Fruit fly (Drosophila melanogaster): ENCODE measurements around the gene CG6005.

The CG6005 gene

DNA sequence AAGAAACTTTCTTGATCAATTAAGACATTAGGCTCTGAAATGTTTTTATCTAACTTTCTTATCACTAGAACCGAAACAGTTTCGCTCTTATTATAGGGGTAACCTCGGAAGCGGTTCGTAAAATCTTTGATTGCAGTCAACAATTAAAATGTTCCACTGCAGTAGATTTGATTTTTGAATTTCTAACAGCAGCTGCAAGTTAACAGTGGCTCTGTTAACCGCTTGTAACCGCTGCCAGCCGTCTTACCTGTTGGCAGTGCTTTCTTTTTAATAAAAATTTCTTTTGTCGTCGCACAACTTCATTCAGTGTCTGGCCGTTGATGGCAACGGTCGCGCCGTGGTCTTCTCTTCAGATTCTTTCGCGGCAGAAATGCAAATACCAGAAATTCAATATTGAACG lies 9.4 kb upstream of the CG6005 start, which contains the start of gene CG6026:
Gene CG6026 (plus strand): TSS at position 301 of the 400 bp plus-strand sequence.
- TF ChIP-seq CG14711 (tag; optimal IDR thresholded peaks at IDR 0.05) (no peak), Crg-1 (GFP tag; optimal IDR thresholded peaks at IDR 0.05) (no peak), pad (GFP tag; optimal IDR thresholded peaks at IDR 0.05) (no peak), CG5204 (GFP tag; optimal IDR thresholded peaks at IDR 0.05) (no peak), toe (GFP tag; optimal IDR thresholded peaks at IDR 0.05) (no peak), CG12768 (GFP tag; optimal IDR thresholded peaks at IDR 0.05) (no peak), cnc (optimal IDR thresholded peaks at IDR 0.05) (no peak), CG1620 (GFP tag; optimal IDR thresholded peaks at IDR 0.05) (no peak), CG7045 (GFP tag; optimal IDR thresholded peaks at IDR 0.05) (no peak), bab1 (GFP tag; optimal IDR thresholded peaks at IDR 0.05) (no peak)

DNA sequence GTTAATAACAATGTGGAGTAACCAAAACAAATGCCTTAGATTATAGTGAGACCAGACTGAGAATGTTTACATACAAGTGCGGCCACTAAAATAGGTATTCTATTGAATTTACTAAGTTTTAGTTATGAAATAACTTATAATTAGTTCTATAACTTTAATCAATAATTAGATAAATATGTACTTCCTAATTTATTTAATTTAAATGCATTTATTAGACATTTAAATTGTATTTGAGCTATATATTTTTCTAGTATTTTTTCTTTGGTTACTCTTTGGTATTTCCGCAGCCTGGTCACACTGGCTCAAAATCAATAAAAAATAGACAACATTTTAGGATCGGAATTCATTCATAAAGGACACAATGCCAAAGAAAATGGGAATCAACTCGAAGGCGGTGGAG lies 7.4 kb upstream of the CG6005 start, which contains the start of the genes Prp18 and CG6013:
Gene Prp18 (minus strand): TSS at position 62 of the 400 bp plus-strand sequence.
Gene CG6013 (plus strand): TSS at position 294 of the 400 bp plus-strand sequence.
- TF ChIP-seq Hr96 (GFP tag; optimal IDR thresholded peaks at IDR 0.05), result no peak
- TF ChIP-seq ovo (GFP tag; optimal IDR thresholded peaks at IDR 0.05), result no peak
- no peak for TF ChIP-seq CG1620 (GFP tag; optimal IDR thresholded peaks at IDR 0.05)
- TF ChIP-seq Mnt (GFP tag; optimal IDR thresholded peaks at IDR 0.05), result no peak
- TF ChIP-seq pad (GFP tag; optimal IDR thresholded peaks at IDR 0.05), result peak; percentile 8
- no peak for TF ChIP-seq Crg-1 (GFP tag; optimal IDR thresholded peaks at IDR 0.05)
- peak; percentile 63 for TF ChIP-seq CG33017 (tag; optimal IDR thresholded peaks at IDR 0.05)
- TF ChIP-seq CG14711 (tag; optimal IDR thresholded peaks at IDR 0.05), result peak; percentile 72
- no peak for TF ChIP-seq cic (GFP tag; optimal IDR thresholded peaks at IDR 0.05)
- TF ChIP-seq CG11617 (GFP tag; optimal IDR thresholded peaks at IDR 0.05), result peak; percentile 53
- TF ChIP-seq CG7045 (GFP tag; optimal IDR thresholded peaks at IDR 0.05), result peak; percentile 36
- peak; percentile 77 for TF ChIP-seq CG7101 (tag; optimal IDR thresholded peaks at IDR 0.05)
- peak; percentile 75 for TF ChIP-seq bab1 (GFP tag; optimal IDR thresholded peaks at IDR 0.05)

DNA sequence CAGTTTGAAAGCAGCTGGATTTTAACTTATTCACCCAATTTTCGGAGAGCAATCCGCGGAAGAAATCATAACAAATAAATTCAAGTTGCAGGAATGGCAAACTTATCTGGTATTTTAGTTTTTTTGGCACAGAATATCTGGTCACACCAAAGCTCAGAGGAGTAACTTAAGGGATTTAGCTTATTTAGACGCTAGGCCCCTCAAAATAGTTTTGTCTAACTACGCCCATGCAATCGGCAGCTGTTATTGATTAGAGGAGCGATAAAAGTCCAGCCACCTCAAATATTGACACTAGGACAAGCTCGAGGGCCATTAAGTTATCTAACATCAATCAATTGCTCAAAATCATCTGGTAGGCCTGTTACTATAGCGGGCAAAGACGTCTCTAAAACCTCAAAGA lies 4.9 kb upstream of the CG6005 start, which contains the start of the genes GatA and P5cr:
Gene GatA (minus strand): TSS at position 100 of the 400 bp plus-strand sequence.
Gene P5cr (plus strand): TSS at position 174 of the 400 bp plus-strand sequence.
- TF ChIP-seq toe (GFP tag; optimal IDR thresholded peaks at IDR 0.05) (no peak), pad (GFP tag; optimal IDR thresholded peaks at IDR 0.05) (peak; percentile 56), CG33017 (tag; optimal IDR thresholded peaks at IDR 0.05) (peak; percentile 88), Mnt (GFP tag; optimal IDR thresholded peaks at IDR 0.05) (peak; percentile 75), cnc (optimal IDR thresholded peaks at IDR 0.05) (no peak), kay (GFP tag; ENCODE audit: borderline replicate concordance) (no peak), CG14711 (tag; optimal IDR thresholded peaks at IDR 0.05) (peak; percentile 80), cic (GFP tag; optimal IDR thresholded peaks at IDR 0.05) (peak; percentile 59), bab1 (GFP tag; optimal IDR thresholded peaks at IDR 0.05) (peak; percentile 68), Hr96 (GFP tag; optimal IDR thresholded peaks at IDR 0.05) (peak; percentile 40), CG1620 (GFP tag; optimal IDR thresholded peaks at IDR 0.05) (peak; percentile 75), Crg-1 (GFP tag; optimal IDR thresholded peaks at IDR 0.05) (peak; percentile 86), tj (GFP tag; optimal IDR thresholded peaks at IDR 0.05) (peak; percentile 8), CG7045 (GFP tag; optimal IDR thresholded peaks at IDR 0.05) (peak; percentile 85), CG11617 (GFP tag; optimal IDR thresholded peaks at IDR 0.05) (peak; percentile 72), Clk (GFP tag; optimal IDR thresholded peaks at IDR 0.05) (peak; percentile 65), CG12768 (GFP tag; optimal IDR thresholded peaks at IDR 0.05) (peak; percentile 83), CG7101 (tag; optimal IDR thresholded peaks at IDR 0.05) (peak; percentile 86), CG5204 (GFP tag; optimal IDR thresholded peaks at IDR 0.05) (no peak), ovo (GFP tag; optimal IDR thresholded peaks at IDR 0.05) (peak; percentile 26)

DNA sequence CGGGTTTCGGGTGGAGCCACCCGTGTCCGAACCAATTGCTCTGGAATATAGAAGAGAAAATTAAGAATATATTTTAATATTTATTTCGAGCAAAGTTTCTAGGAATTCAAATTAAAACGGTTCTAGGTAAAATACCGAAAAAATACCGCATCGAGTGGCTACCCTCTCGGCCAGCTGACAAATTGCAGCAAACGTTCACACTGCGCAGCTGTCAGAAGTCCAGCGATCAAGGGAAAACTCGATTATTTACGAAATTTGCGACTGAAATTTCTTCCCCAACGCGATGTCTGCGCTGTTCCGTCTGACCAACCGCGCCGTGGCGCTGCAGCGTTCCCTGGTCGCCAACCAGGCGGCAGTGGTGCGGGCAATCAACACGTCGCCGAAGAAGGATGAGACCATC lies 3.3 kb upstream of the CG6005 start, which contains the start of gene NP15.6:
Gene NP15.6 (plus strand): TSS at position 204 of the 400 bp plus-strand sequence.
- TF ChIP-seq CG11617 (GFP tag; optimal IDR thresholded peaks at IDR 0.05) (no peak), cic (GFP tag; optimal IDR thresholded peaks at IDR 0.05) (no peak), pad (GFP tag; optimal IDR thresholded peaks at IDR 0.05) (no peak), CG7101 (tag; optimal IDR thresholded peaks at IDR 0.05) (no peak), ovo (GFP tag; optimal IDR thresholded peaks at IDR 0.05) (no peak), Hr96 (GFP tag; optimal IDR thresholded peaks at IDR 0.05) (no peak), kay (GFP tag; ENCODE audit: borderline replicate concordance) (no peak), Mnt (GFP tag; optimal IDR thresholded peaks at IDR 0.05) (no peak), cnc (optimal IDR thresholded peaks at IDR 0.05) (no peak), CG5204 (GFP tag; optimal IDR thresholded peaks at IDR 0.05) (no peak), CG7045 (GFP tag; optimal IDR thresholded peaks at IDR 0.05) (no peak), CG33017 (tag; optimal IDR thresholded peaks at IDR 0.05) (no peak), bab1 (GFP tag; optimal IDR thresholded peaks at IDR 0.05) (no peak), CG12768 (GFP tag; optimal IDR thresholded peaks at IDR 0.05) (no peak)

- TF ChIP-seq CG11617 (GFP tag; optimal IDR thresholded peaks at IDR 0.05), result no peak
- no peak for TF ChIP-seq tj (GFP tag; optimal IDR thresholded peaks at IDR 0.05)
- TF ChIP-seq CG14711 (tag; optimal IDR thresholded peaks at IDR 0.05), result no peak
- TF ChIP-seq toe (GFP tag; optimal IDR thresholded peaks at IDR 0.05), result no peak
- TF ChIP-seq ovo (GFP tag; optimal IDR thresholded peaks at IDR 0.05), result no peak
- no peak for TF ChIP-seq CG12768 (GFP tag; optimal IDR thresholded peaks at IDR 0.05)
- TF ChIP-seq CG5204 (GFP tag; optimal IDR thresholded peaks at IDR 0.05), result no peak
- TF ChIP-seq CG7101 (tag; optimal IDR thresholded peaks at IDR 0.05), result no peak
- TF ChIP-seq CG1620 (GFP tag; optimal IDR thresholded peaks at IDR 0.05), result no peak
- TF ChIP-seq cnc (optimal IDR thresholded peaks at IDR 0.05), result no peak
- TF ChIP-seq Mnt (GFP tag; optimal IDR thresholded peaks at IDR 0.05), result no peak
- TF ChIP-seq Crg-1 (GFP tag; optimal IDR thresholded peaks at IDR 0.05), result no peak
These were observed 931 bp upstream of the CG6005 start, which contains the start of gene CG14285 for dm6 chr3R:19024761-19025160. CG14285 (plus strand) TSS chr3R:19025099.
